Worm (Caenorhabditis elegans) whole organism, L4 larva: ENCODE results near the gene F26F4.6.

Experiments
- D1046.2 ChIP-seq: fragments of 200-800 bp; sonication (Bioruptor generic); IDR thresholded peaks from 2 replicates; pipeline ENCODE4 v1.3.6; 2022; ENCODE audit warnings: missing genetic modification characterization, missing compliant biosample characterization
- F37D6.2 ChIP-seq: sonication (generic microtip); optimal IDR thresholded peaks from 2 replicates; lab custom pipeline; 2016; ENCODE audit warnings: mild to moderate bottlenecking, missing genetic modification characterization, missing compliant biosample characterization
- R02D3.7 ChIP-seq: fragments of 150-350 bp; sonication (generic microtip); optimal IDR thresholded peaks from 3 replicates; lab custom pipeline; 2014; ENCODE audit warnings: missing biosample characterization, missing genetic modification characterization
- T20F7.1 ChIP-seq: fragments of 200-800 bp; sonication (Bioruptor generic); optimal IDR thresholded peaks from 2 replicates; lab custom pipeline; 2018; ENCODE audit warnings: mild to moderate bottlenecking, missing genetic modification characterization, missing compliant biosample characterization
- T26A8.4 ChIP-seq: fragments of 200-800 bp; sonication (Bioruptor generic); IDR thresholded peaks from 2 replicates; pipeline ENCODE4 v1.3.6; 2022; ENCODE audit warnings: missing genetic modification characterization, missing compliant biosample characterization
- Y48G9A.11 ChIP-seq: fragments of 200-800 bp; sonication (Bioruptor generic); IDR thresholded peaks from 2 replicates; pipeline ENCODE4 v1.3.6; 2022; ENCODE audit warnings: missing genetic modification reagents, missing genetic modification characterization, missing compliant biosample characterization
- ZK337.2 ChIP-seq: fragments of 200-800 bp; sonication (Bioruptor generic); IDR thresholded peaks from 2 replicates; pipeline ENCODE4 v1.3.6; 2022; ENCODE audit warnings: missing genetic modification reagents, missing genetic modification characterization, missing compliant biosample characterization
- ZK546.5 ChIP-seq, 2 experiments: sonication (generic microtip); optimal IDR thresholded peaks; 2 replicates each; lab custom pipeline; 2017; ENCODE audit warnings: missing biosample characterization in 2 of 2, missing genetic modification characterization in 2 of 2
- aly-2 ChIP-seq: sonication (generic microtip); optimal IDR thresholded peaks from 2 replicates; lab custom pipeline; 2018; ENCODE audit warnings: missing biosample characterization, missing genetic modification characterization
- ama-1 ChIP-seq: fragments of 150-350 bp; optimal IDR thresholded peaks from 2 replicates; lab custom pipeline; 2014; ENCODE audit warnings: inconsistent platforms, mixed read lengths
- arid-1 ChIP-seq: fragments of 200-800 bp; sonication (Bioruptor generic); conservative IDR thresholded peaks from 2 replicates; pipeline ENCODE4 v1.3.6; 2022; ENCODE audit warnings: missing genetic modification reagents, missing genetic modification characterization, missing compliant biosample characterization
- ceh-20 ChIP-seq: fragments of 200-800 bp; sonication (Bioruptor generic); IDR thresholded peaks from 2 replicates; pipeline ENCODE4 v1.3.6; 2022; ENCODE audit warnings: missing genetic modification reagents, missing genetic modification characterization, missing compliant biosample characterization
- ceh-44 ChIP-seq: fragments of 200-800 bp; sonication (Bioruptor generic); IDR thresholded peaks from 2 replicates; pipeline ENCODE4 v1.3.6; 2022; ENCODE audit warnings: missing genetic modification reagents, missing genetic modification characterization, missing compliant biosample characterization
- ceh-62 ChIP-seq: sonication (generic microtip); optimal IDR thresholded peaks from 2 replicates; lab custom pipeline; 2017; ENCODE audit warnings: missing biosample characterization, missing genetic modification characterization
- ceh-82 ChIP-seq: sonication (generic microtip); optimal IDR thresholded peaks from 2 replicates; lab custom pipeline; 2017; ENCODE audit warnings: missing biosample characterization, missing genetic modification characterization
- ctbp-1 ChIP-seq: fragments of 200-800 bp; sonication (Bioruptor generic); IDR thresholded peaks from 2 replicates; pipeline ENCODE4 v1.3.6; 2022; ENCODE audit warnings: missing genetic modification reagents, missing genetic modification characterization, missing compliant biosample characterization
- daf-12 ChIP-seq: fragments of 150-350 bp; optimal IDR thresholded peaks from 2 replicates; lab custom pipeline; 2014; ENCODE audit warnings: missing biosample characterization, missing genetic modification reagents, missing genetic modification characterization
- daf-16 ChIP-seq, 3 experiments: sonication (generic microtip); optimal IDR thresholded peaks; 2 replicates each; lab custom pipeline; 2016 to 2017; ENCODE audit warnings: missing genetic modification characterization in 3 of 3, missing genetic modification reagents in 3 of 3, mild to moderate bottlenecking in 2 of 3, missing compliant biosample characterization in 2 of 3, missing biosample characterization in 1 of 3, moderate library complexity in 1 of 3
- dmd-9 ChIP-seq: fragments of 200-800 bp; sonication (Bioruptor generic); IDR thresholded peaks from 2 replicates; pipeline ENCODE4 v1.3.6; 2022; ENCODE audit warnings: missing genetic modification reagents, missing genetic modification characterization, missing compliant biosample characterization
- duxl-1 ChIP-seq: sonication (generic microtip); optimal IDR thresholded peaks from 2 replicates; lab custom pipeline; 2016; ENCODE audit warnings: mild to moderate bottlenecking, missing genetic modification characterization, moderate library complexity, missing compliant biosample characterization; ENCODE audit not compliant: poor library complexity
- dve-1 ChIP-seq: sonication (generic microtip); optimal IDR thresholded peaks from 2 replicates; lab custom pipeline; 2017; ENCODE audit warnings: antibody characterized with exemption, mild to moderate bottlenecking, missing genetic modification characterization, missing compliant biosample characterization; ENCODE audit not compliant: insufficient read depth
- egl-27 ChIP-seq: sonication (generic microtip); optimal IDR thresholded peaks from 3 replicates; lab custom pipeline; 2017; ENCODE audit warnings: missing biosample characterization, missing genetic modification reagents, missing genetic modification characterization
- egl-43 ChIP-seq: fragments of 200-800 bp; sonication (Bioruptor generic); IDR thresholded peaks from 2 replicates; pipeline ENCODE4 v1.3.6; 2022; ENCODE audit warnings: missing genetic modification reagents, missing genetic modification characterization, missing compliant biosample characterization
- fkh-10 ChIP-seq: fragments of 150-350 bp; optimal IDR thresholded peaks from 2 replicates; lab custom pipeline; 2014; ENCODE audit warnings: missing biosample characterization, missing genetic modification reagents, missing genetic modification characterization
- fos-1 ChIP-seq: fragments of 150-350 bp; optimal IDR thresholded peaks from 2 replicates; lab custom pipeline; 2014; ENCODE audit warnings: missing biosample characterization, missing genetic modification characterization
- hif-1 ChIP-seq, 2 experiments: sonication (generic microtip); optimal IDR thresholded peaks; 2 replicates each; lab custom pipeline; 2016 to 2017; ENCODE audit warnings: missing compliant biosample characterization in 2 of 2, missing genetic modification characterization in 2 of 2, missing genetic modification reagents in 2 of 2, missing genotype in 2 of 2, mild to moderate bottlenecking in 1 of 2
- jun-1 ChIP-seq: fragments of 150-350 bp; optimal IDR thresholded peaks from 2 replicates; lab custom pipeline; 2014; ENCODE audit warnings: missing biosample characterization, missing genetic modification reagents, missing genetic modification characterization
- lin-15B ChIP-seq: fragments of 150-350 bp; sonication (generic microtip); optimal IDR thresholded peaks from 3 replicates; lab custom pipeline; 2014; ENCODE audit warnings: missing biosample characterization, missing genetic modification characterization
- lin-29 ChIP-seq: fragments of 200-800 bp; sonication (Bioruptor generic); IDR thresholded peaks from 2 replicates; pipeline ENCODE4 v1.3.6; 2022; ENCODE audit warnings: missing genetic modification reagents, missing genetic modification characterization, missing compliant biosample characterization
- lin-39 ChIP-seq: fragments of 150-350 bp; optimal IDR thresholded peaks from 2 replicates; lab custom pipeline; 2014; ENCODE audit warnings: missing biosample characterization, missing genetic modification reagents, missing genetic modification characterization
- madf-5 ChIP-seq, 2 experiments: fragments of 200-800 bp; sonication (Bioruptor generic); IDR thresholded peaks; 2 replicates each; pipeline ENCODE4 v1.3.6; 2022; ENCODE audit warnings: missing compliant biosample characterization in 2 of 2, missing genetic modification characterization in 2 of 2
- mdl-1 ChIP-seq, 2 experiments: fragments of 150-350 bp in 1 of 2; sonication (generic microtip) in 1 of 2; optimal IDR thresholded peaks; 2 replicates each; lab custom pipeline; 2014 to 2017; ENCODE audit warnings: missing biosample characterization in 2 of 2, missing genetic modification characterization in 2 of 2
- mdt-29 ChIP-seq: fragments of 200-800 bp; sonication (Bioruptor generic); IDR thresholded peaks from 2 replicates; pipeline ENCODE4 v1.3.6; 2022; ENCODE audit warnings: missing genetic modification reagents, missing genetic modification characterization, missing compliant biosample characterization
- mep-1 ChIP-seq: fragments of 150-350 bp; sonication (generic microtip); optimal IDR thresholded peaks from 3 replicates; lab custom pipeline; 2014; ENCODE audit warnings: missing biosample characterization, missing genetic modification characterization
- mes-2 ChIP-seq: sonication (generic microtip); optimal IDR thresholded peaks from 2 replicates; lab custom pipeline; 2016; ENCODE audit warnings: missing genotype, mild to moderate bottlenecking, missing genetic modification characterization, missing compliant biosample characterization; ENCODE audit not compliant: poor library complexity, severe bottlenecking
- mxl-2 ChIP-seq: fragments of 200-800 bp; sonication (Bioruptor generic); conservative IDR thresholded peaks from 2 replicates; pipeline ENCODE4 v1.3.6; 2022; ENCODE audit warnings: missing genetic modification reagents, missing genetic modification characterization, missing compliant biosample characterization
- mxl-3 ChIP-seq: fragments of 200-800 bp; sonication (Bioruptor generic); optimal IDR thresholded peaks from 2 replicates; lab custom pipeline; 2018; ENCODE audit warnings: mild to moderate bottlenecking, missing genetic modification characterization, missing compliant biosample characterization
- nhr-10 ChIP-seq: fragments of 150-350 bp; optimal IDR thresholded peaks from 2 replicates; lab custom pipeline; 2014; ENCODE audit warnings: missing biosample characterization, missing genetic modification characterization
- nhr-102 ChIP-seq: sonication (generic microtip); optimal IDR thresholded peaks from 2 replicates; lab custom pipeline; 2016; ENCODE audit warnings: mild to moderate bottlenecking, missing genetic modification characterization, moderate library complexity, missing compliant biosample characterization
- nhr-11 ChIP-seq: fragments of 150-350 bp; optimal IDR thresholded peaks from 2 replicates; lab custom pipeline; 2014; ENCODE audit warnings: missing biosample characterization, missing genetic modification characterization
- nhr-41 ChIP-seq: fragments of 200-800 bp; sonication (Bioruptor generic); IDR thresholded peaks from 2 replicates; pipeline ENCODE4 v1.3.6; 2022; ENCODE audit warnings: missing genetic modification reagents, missing genetic modification characterization, missing compliant biosample characterization
- nhr-48 ChIP-seq: sonication (generic microtip); optimal IDR thresholded peaks from 2 replicates; lab custom pipeline; 2016; ENCODE audit warnings: mild to moderate bottlenecking, missing genetic modification characterization, missing compliant biosample characterization
- nhr-6 ChIP-seq: fragments of 150-350 bp; optimal IDR thresholded peaks from 2 replicates; lab custom pipeline; 2014; ENCODE audit warnings: missing biosample characterization, missing genetic modification characterization
- nhr-76 ChIP-seq: fragments of 150-350 bp; optimal IDR thresholded peaks from 2 replicates; lab custom pipeline; 2014; ENCODE audit warnings: missing biosample characterization, missing genetic modification characterization
- sdz-12 ChIP-seq: fragments of 200-800 bp; sonication (Bioruptor generic); optimal IDR thresholded peaks from 2 replicates; lab custom pipeline; 2018; ENCODE audit warnings: mild to moderate bottlenecking, missing genetic modification characterization, missing compliant biosample characterization
- set-16 ChIP-seq: fragments of 200-800 bp; sonication (Bioruptor generic); IDR thresholded peaks from 2 replicates; pipeline ENCODE4 v1.3.6; 2022; ENCODE audit warnings: missing genetic modification reagents, missing genetic modification characterization, missing compliant biosample characterization
- tag-97 ChIP-seq: fragments of 200-800 bp; sonication (Bioruptor generic); IDR thresholded peaks from 2 replicates; pipeline ENCODE4 v1.3.6; 2022; ENCODE audit warnings: missing genetic modification characterization, missing compliant biosample characterization
- tra-1 ChIP-seq: fragments of 200-800 bp; sonication (Bioruptor generic); IDR thresholded peaks from 2 replicates; pipeline ENCODE4 v1.3.6; 2022; ENCODE audit warnings: missing genetic modification reagents, missing genetic modification characterization, missing compliant biosample characterization
- vab-7 ChIP-seq: fragments of 200-800 bp; sonication (Bioruptor generic); IDR thresholded peaks from 2 replicates; pipeline ENCODE4 v1.3.6; 2022; ENCODE audit warnings: missing genetic modification reagents, missing genetic modification characterization, missing compliant biosample characterization
- zfp-3 ChIP-seq: fragments of 200-800 bp; sonication (Bioruptor generic); conservative IDR thresholded peaks from 2 replicates; pipeline ENCODE4 v1.3.6; 2022; ENCODE audit warnings: missing genetic modification reagents, missing genetic modification characterization, missing compliant biosample characterization
- ztf-11 ChIP-seq: fragments of 150-350 bp; optimal IDR thresholded peaks from 2 replicates; lab custom pipeline; 2014; ENCODE audit warnings: missing biosample characterization, missing genetic modification characterization

F26F4.6 gene

DNA sequence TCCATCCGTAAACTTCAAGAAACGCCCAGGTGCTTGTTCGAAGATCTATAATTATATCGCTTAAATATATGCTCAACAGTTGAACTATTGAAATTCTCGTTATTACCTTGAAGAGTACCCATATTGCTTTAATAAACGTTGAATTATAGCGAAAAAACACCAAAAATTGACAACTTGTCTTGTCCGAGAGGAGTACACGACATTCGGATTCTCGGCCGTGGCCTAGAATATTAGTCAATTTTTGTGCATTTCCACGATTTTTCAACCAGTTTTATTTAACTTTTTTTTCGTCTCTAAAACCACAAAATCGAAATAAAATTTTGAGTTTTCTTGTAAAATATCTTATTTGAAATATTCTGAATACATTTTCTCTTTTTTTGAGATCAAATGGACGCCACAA lies 18.9 kb upstream of the F26F4.6 start, which contains the start of the genes F26F4.9 and cee-1 (continued):
- no peak for TF ChIP-seq mdt-29 (GFP tag; lab: Robert Waterston, UW)
- no peak for TF ChIP-seq mxl-2 (GFP tag; lab: Robert Waterston, UW)
- no peak for TF ChIP-seq jun-1 (tag; lab: Kevin White, UChicago)
- TF ChIP-seq vab-7 (GFP tag; lab: Robert Waterston, UW): no peak
- no peak for TF ChIP-seq nhr-41
- no peak for TF ChIP-seq T20F7.1 (GFP tag; lab: Kevin White, UChicago)
- no peak for TF ChIP-seq duxl-1
- no peak for TF ChIP-seq ceh-62
- no peak for TF ChIP-seq lin-39 (tag; lab: Kevin White, UChicago)
- TF ChIP-seq egl-43 (GFP tag; lab: Robert Waterston, UW): no peak
- no peak for TF ChIP-seq nhr-6 (tag; lab: Kevin White, UChicago)
- peak in 1 of 2 experiments; percentile 70 for TF ChIP-seq hif-1 (tag; optimal IDR thresholded peaks at IDR 0.05; lab: Kevin White, UChicago)
- peak; percentile 73 for TF ChIP-seq ZK337.2
- no peak for TF ChIP-seq mdl-1 (tag; optimal IDR thresholded peaks at IDR 0.05; lab: Kevin White, UChicago)
- no peak for TF ChIP-seq lin-15B
- no peak for TF ChIP-seq nhr-48 (tag; lab: Kevin White, UChicago)
- TF ChIP-seq set-16 (GFP tag; lab: Robert Waterston, UW): no peak
- no peak for TF ChIP-seq daf-12
- no peak for TF ChIP-seq ceh-82 (tag; lab: Kevin White, UChicago)
- TF ChIP-seq ama-1 (lab: Kevin White, UChicago): no peak
- TF ChIP-seq dmd-9 (GFP tag; lab: Robert Waterston, UW): 0 out of 2 replicates have a peak, but pooled peaks have one; percentile 37
- no peak for TF ChIP-seq egl-27 (tag; lab: Kevin White, UChicago)
- TF ChIP-seq ZK546.5 (tag; optimal IDR thresholded peaks at IDR 0.05; lab: Kevin White, UChicago): no peak
- TF ChIP-seq ceh-20 (GFP tag; lab: Robert Waterston, UW): no peak
- no peak for TF ChIP-seq ctbp-1 (GFP tag; lab: Robert Waterston, UW)
- no peak for TF ChIP-seq zfp-3
- no peak for TF ChIP-seq D1046.2 (GFP tag; lab: Robert Waterston, UW)
- no peak for TF ChIP-seq tra-1
- no peak for TF ChIP-seq daf-16 (GFP tag; optimal IDR thresholded peaks at IDR 0.05; lab: Kevin White, UChicago)
- peak; percentile 33 for TF ChIP-seq daf-16 (tag; optimal IDR thresholded peaks at IDR 0.05; lab: Kevin White, UChicago)
- TF ChIP-seq sdz-12 (GFP tag; lab: Kevin White, UChicago): no peak
- TF ChIP-seq fkh-10 (GFP tag; lab: Kevin White, UChicago): no peak
- no peak for TF ChIP-seq T26A8.4 (GFP tag; lab: Robert Waterston, UW)
- no peak for TF ChIP-seq lin-29 (GFP tag; lab: Robert Waterston, UW)
- no peak for TF ChIP-seq F37D6.2 (tag; lab: Kevin White, UChicago)
- TF ChIP-seq mes-2 (tag; lab: Kevin White, UChicago): peak; percentile 97
- no peak for TF ChIP-seq nhr-11 (tag; lab: Kevin White, UChicago)
- TF ChIP-seq tag-97 (GFP tag; lab: Robert Waterston, UW): no peak
- peak; percentile 44 for TF ChIP-seq dve-1 (tag; lab: Kevin White, UChicago)
- TF ChIP-seq nhr-76 (tag; lab: Kevin White, UChicago): no peak
- TF ChIP-seq ceh-44 (GFP tag; lab: Robert Waterston, UW): no peak
- TF ChIP-seq arid-1: no peak
- no peak for TF ChIP-seq mxl-3
- TF ChIP-seq nhr-102 (tag; lab: Kevin White, UChicago): no peak
- TF ChIP-seq fos-1 (tag; lab: Kevin White, UChicago): no peak
- no peak for TF ChIP-seq nhr-10 (tag; lab: Kevin White, UChicago)
- no peak for TF ChIP-seq aly-2 (tag; lab: Kevin White, UChicago)
- peak; percentile 38 for TF ChIP-seq mep-1 (tag; lab: Kevin White, UChicago)
- no peak for TF ChIP-seq R02D3.7 (tag; lab: Kevin White, UChicago)
- no peak for TF ChIP-seq ztf-11 (tag; lab: Kevin White, UChicago)
- no peak for TF ChIP-seq madf-5 (GFP tag; IDR thresholded peaks at IDR 0.05; lab: Robert Waterston, UW)
- 0 out of 2 replicates have a peak, but pooled peaks have one; percentile 15 for TF ChIP-seq Y48G9A.11 (GFP tag; lab: Robert Waterston, UW)
